Fruit fly (Drosophila melanogaster) whole organism, pupa: ENCODE data around the gene CG9215.

ENCODE experiments used
- CG10348 ChIP-seq: fragments of 200-800 bp; sonication (Bioruptor generic); IDR thresholded peaks from 2 replicates; pipeline ENCODE4 v1.3.6; 2022; ENCODE audit warnings: missing biosample characterization, missing genetic modification characterization
- CG13204 ChIP-seq: fragments of 200-800 bp; sonication (Bioruptor generic); optimal IDR thresholded peaks from 2 replicates; lab custom pipeline; 2018; ENCODE audit warnings: missing biosample characterization, mild to moderate bottlenecking, missing genetic modification characterization, moderate library complexity
- CG14655 ChIP-seq: fragments of 200-800 bp; sonication (Bioruptor generic); optimal IDR thresholded peaks from 3 replicates; lab custom pipeline; 2017; ENCODE audit warnings: mild to moderate bottlenecking, missing biosample characterization, missing genetic modification reagents, missing genetic modification characterization
- CG15710 ChIP-seq: fragments of 200-800 bp; sonication (Bioruptor generic); optimal IDR thresholded peaks from 2 replicates; lab custom pipeline; 2018; ENCODE audit warnings: missing biosample characterization, mild to moderate bottlenecking, missing genetic modification characterization, moderate library complexity
- CG32121 ChIP-seq: fragments of 200-800 bp; sonication (Bioruptor generic); IDR thresholded peaks from 2 replicates; pipeline ENCODE4 v1.3.6; 2022; ENCODE audit warnings: missing biosample characterization, missing genetic modification characterization
- CG8159 ChIP-seq: fragments of 200-800 bp; sonication (Bioruptor generic); optimal IDR thresholded peaks from 3 replicates; lab custom pipeline; 2018; ENCODE audit warnings: missing biosample characterization, mild to moderate bottlenecking, missing genetic modification characterization, moderate library complexity
- CG8301 ChIP-seq: fragments of 200-800 bp; sonication (Bioruptor generic); optimal IDR thresholded peaks from 2 replicates; lab custom pipeline; 2018; ENCODE audit warnings: missing biosample characterization, mild to moderate bottlenecking, missing genetic modification characterization
- D1 ChIP-seq: fragments of 200-800 bp; sonication (Bioruptor generic); optimal IDR thresholded peaks from 2 replicates; lab custom pipeline; 2018; ENCODE audit warnings: missing biosample characterization, mild to moderate bottlenecking, missing genetic modification characterization, moderate library complexity
- EcR ChIP-seq: fragments of 200-800 bp; sonication (Bioruptor generic); optimal IDR thresholded peaks from 3 replicates; lab custom pipeline; 2019; ENCODE audit warnings: missing biosample characterization, missing genetic modification characterization, mild to moderate bottlenecking, moderate library complexity, missing genetic modification reagents
- Ets98B ChIP-seq: fragments of 200-800 bp; sonication (Bioruptor generic); IDR thresholded peaks from 2 replicates; pipeline ENCODE4 v1.3.6; 2022; ENCODE audit warnings: missing biosample characterization, missing genetic modification characterization
- Pif1A ChIP-seq: fragments of 200-800 bp; sonication (Bioruptor generic); optimal IDR thresholded peaks from 3 replicates; lab custom pipeline; 2016; ENCODE audit warnings: missing biosample characterization, missing genetic modification characterization
- Pif1B ChIP-seq: fragments of 200-800 bp; sonication (Bioruptor generic); optimal IDR thresholded peaks from 3 replicates; lab custom pipeline; 2016; ENCODE audit warnings: missing biosample characterization, missing genetic modification characterization
- Snoo ChIP-seq: fragments of 200-800 bp; sonication (Bioruptor generic); optimal IDR thresholded peaks from 3 replicates; lab custom pipeline; 2017; ENCODE audit warnings: missing biosample characterization, mild to moderate bottlenecking, missing genetic modification characterization, inconsistent platforms
- fd96Ca ChIP-seq: fragments of 200-800 bp; sonication (Bioruptor generic); IDR thresholded peaks from 3 replicates; pipeline ENCODE4 v1.3.6; 2022; ENCODE audit warnings: missing biosample characterization, missing genetic modification characterization

DNA sequence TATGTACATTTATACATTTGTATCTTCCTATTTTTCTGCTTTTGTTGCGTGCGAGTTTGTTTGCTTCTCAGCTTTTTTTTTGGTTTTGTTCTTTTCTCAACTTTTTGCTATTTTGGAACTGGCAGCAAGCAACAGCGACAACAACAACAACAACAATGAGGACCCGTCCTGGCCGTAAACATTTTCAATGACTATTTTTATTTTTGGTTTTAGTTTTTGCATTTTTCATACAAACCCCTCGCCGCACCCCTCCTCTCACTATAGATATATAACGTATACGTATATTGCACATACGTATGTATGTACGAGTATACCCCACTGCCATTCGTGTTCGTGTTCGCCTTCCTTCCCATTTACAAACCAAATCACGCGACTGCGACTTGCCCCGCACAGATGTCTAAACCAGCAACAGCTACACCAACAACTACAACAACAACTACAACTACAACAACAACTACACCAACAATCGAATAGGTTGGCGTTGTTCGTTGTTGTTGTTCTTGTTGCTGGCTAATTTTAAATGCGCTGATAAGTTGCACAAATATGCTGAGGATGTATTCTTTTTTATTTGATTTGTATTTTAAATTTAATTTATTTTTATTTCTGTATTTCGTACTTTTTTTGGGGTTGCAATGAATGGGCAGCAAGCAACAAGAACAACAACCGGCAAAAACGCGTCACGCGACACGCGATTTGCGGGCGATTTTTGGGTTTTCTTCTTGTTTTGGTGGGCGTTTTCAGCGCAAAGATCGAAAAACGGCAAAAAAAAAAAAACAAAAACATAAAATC, 38.0 kb upstream of the CG9215 start:
- TF ChIP-seq EcR (GFP tag; lab: Kevin White, UChicago), result no peak
- peak; percentile 57 for TF ChIP-seq CG13204 (GFP tag; lab: Kevin White, UChicago)
- peak; percentile 3 for TF ChIP-seq Pif1B (GFP tag; lab: Kevin White, UChicago)
- peak; percentile 67 for TF ChIP-seq CG14655 (GFP tag; lab: Kevin White, UChicago)
- TF ChIP-seq CG32121 (GFP tag; lab: Robert Waterston, UW), result peak; percentile 64
- peak; percentile 35 for TF ChIP-seq CG15710
- TF ChIP-seq Pif1A (GFP tag; lab: Kevin White, UChicago), result peak; percentile 4
- peak; percentile 44 for TF ChIP-seq Ets98B (GFP tag; lab: Robert Waterston, UW)
- no peak for TF ChIP-seq Snoo (tag; lab: Kevin White, UChicago)
- peak; percentile 78 for TF ChIP-seq fd96Ca (GFP tag; lab: Robert Waterston, UW)
- no peak for TF ChIP-seq D1 (tag; lab: Kevin White, UChicago)
- TF ChIP-seq CG8301 (tag; lab: Kevin White, UChicago), result peak; percentile 52
- TF ChIP-seq CG8159 (tag; lab: Kevin White, UChicago), result peak; percentile 33
- TF ChIP-seq CG10348 (GFP tag; lab: Robert Waterston, UW), result no peak
